Fruit fly (Drosophila melanogaster): ENCODE measurements around the gene Ndc1.

Ndc1 gene

dm6 chr3R:23914415-23915041 is 9.7 kb upstream of the Ndc1 start:
- TF ChIP-seq insv (optimal IDR thresholded peaks at IDR 0.05), result no peak
- TF ChIP-seq Myc (optimal IDR thresholded peaks at IDR 0.05), result no peak
- no peak for TF ChIP-seq psq (optimal IDR thresholded peaks at IDR 0.05)
- no peak for TF ChIP-seq ttk (optimal IDR thresholded peaks at IDR 0.05)
- no peak for TF ChIP-seq Sin3A (optimal IDR thresholded peaks at IDR 0.05)
- TF ChIP-seq h (optimal IDR thresholded peaks at IDR 0.05), result no peak

- TF ChIP-seq insv (optimal IDR thresholded peaks at IDR 0.05) (no peak), h (optimal IDR thresholded peaks at IDR 0.05) (no peak), Myc (optimal IDR thresholded peaks at IDR 0.05) (no peak), Sin3A (optimal IDR thresholded peaks at IDR 0.05) (no peak)
Observed at dm6 chr3R:23915042-23915428, 9.2 kb upstream of the Ndc1 start.

dm6 chr3R:23915967-23916366 is 8.2 kb upstream of the Ndc1 start:
- TF ChIP-seq insv (optimal IDR thresholded peaks at IDR 0.05) (no peak), Sin3A (optimal IDR thresholded peaks at IDR 0.05) (no peak), psq (optimal IDR thresholded peaks at IDR 0.05) (no peak), ttk (optimal IDR thresholded peaks at IDR 0.05) (no peak), Myc (optimal IDR thresholded peaks at IDR 0.05) (no peak), h (optimal IDR thresholded peaks at IDR 0.05) (no peak)

dm6 chr3R:23919366-23919765 is 4.8 kb upstream of the Ndc1 start:
- TF ChIP-seq h (optimal IDR thresholded peaks at IDR 0.05), result no peak
- TF ChIP-seq insv (optimal IDR thresholded peaks at IDR 0.05), result no peak
- TF ChIP-seq Sin3A (optimal IDR thresholded peaks at IDR 0.05), result no peak
- no peak for TF ChIP-seq Myc (optimal IDR thresholded peaks at IDR 0.05)
- no peak for TF ChIP-seq ttk (optimal IDR thresholded peaks at IDR 0.05)
- TF ChIP-seq psq (optimal IDR thresholded peaks at IDR 0.05), result no peak

dm6 chr3R:23920387-23920786 is 3.8 kb upstream of the Ndc1 start:
- no peak for TF ChIP-seq Myc (optimal IDR thresholded peaks at IDR 0.05)
- TF ChIP-seq psq (optimal IDR thresholded peaks at IDR 0.05), result no peak
- TF ChIP-seq insv (optimal IDR thresholded peaks at IDR 0.05), result no peak
- no peak for TF ChIP-seq h (optimal IDR thresholded peaks at IDR 0.05)
- TF ChIP-seq Sin3A (optimal IDR thresholded peaks at IDR 0.05), result no peak
- TF ChIP-seq ttk (optimal IDR thresholded peaks at IDR 0.05), result no peak

dm6 chr3R:23920874-23921539 is 3.2 kb upstream of the Ndc1 start:
- no peak for TF ChIP-seq Myc (optimal IDR thresholded peaks at IDR 0.05)
- no peak for TF ChIP-seq Sin3A (optimal IDR thresholded peaks at IDR 0.05)
- no peak for TF ChIP-seq ttk (optimal IDR thresholded peaks at IDR 0.05)
- TF ChIP-seq insv (optimal IDR thresholded peaks at IDR 0.05), result no peak
- no peak for TF ChIP-seq psq (optimal IDR thresholded peaks at IDR 0.05)

dm6 chr3R:23921701-23922501 is 2.3 kb upstream of the Ndc1 start:
- TF ChIP-seq Myc (optimal IDR thresholded peaks at IDR 0.05), result no peak

- no peak for TF ChIP-seq Myc (optimal IDR thresholded peaks at IDR 0.05)
- TF ChIP-seq psq (optimal IDR thresholded peaks at IDR 0.05), result no peak
- no peak for TF ChIP-seq insv (optimal IDR thresholded peaks at IDR 0.05)
- TF ChIP-seq h (optimal IDR thresholded peaks at IDR 0.05), result no peak
- TF ChIP-seq ttk (optimal IDR thresholded peaks at IDR 0.05), result no peak
- TF ChIP-seq Sin3A (optimal IDR thresholded peaks at IDR 0.05), result no peak
Observed at dm6 chr3R:23922502-23923350, 1.5 kb upstream of the Ndc1 start, which contains the start of the genes sba and CG31141. Gene sba, minus strand, starts transcription at chr3R:23922973. Gene CG31141, plus strand, starts transcription at chr3R:23923300.

- TF ChIP-seq insv (optimal IDR thresholded peaks at IDR 0.05) (no peak), psq (optimal IDR thresholded peaks at IDR 0.05) (no peak), ttk (optimal IDR thresholded peaks at IDR 0.05) (no peak), Sin3A (optimal IDR thresholded peaks at IDR 0.05) (no peak), Myc (optimal IDR thresholded peaks at IDR 0.05) (no peak), h (optimal IDR thresholded peaks at IDR 0.05) (no peak)
Observed at dm6 chr3R:23927429-23927828, 3.2 kb downstream of the Ndc1 start, which contains the start of gene CG13601. Gene CG13601, minus strand, starts transcription at chr3R:23927634.

- TF ChIP-seq h (optimal IDR thresholded peaks at IDR 0.05) (no peak), Sin3A (optimal IDR thresholded peaks at IDR 0.05) (no peak), insv (optimal IDR thresholded peaks at IDR 0.05) (no peak), Myc (optimal IDR thresholded peaks at IDR 0.05) (no peak), ttk (optimal IDR thresholded peaks at IDR 0.05) (no peak), psq (optimal IDR thresholded peaks at IDR 0.05) (no peak)
Observed at dm6 chr3R:23928950-23929602, 4.9 kb downstream of the Ndc1 start, which contains the start of the genes CG43998, CG43999 and CG31142. Gene CG43998, minus strand, starts transcription at chr3R:23929000. Gene CG43999, minus strand, starts transcription at chr3R:23929000. Gene CG31142, plus strand, starts transcription at chr3R:23929243.

dm6 chr3R:23931095-23931728 is 7.0 kb downstream of the Ndc1 start, which contains the start of the genes Rpt2 and CG13599:
Gene Rpt2, minus strand, starts transcription at chr3R:23931558.
Gene CG13599, plus strand, starts transcription at chr3R:23931639.
- TF ChIP-seq ttk (optimal IDR thresholded peaks at IDR 0.05) (no peak), Myc (optimal IDR thresholded peaks at IDR 0.05) (no peak), psq (optimal IDR thresholded peaks at IDR 0.05) (no peak), h (optimal IDR thresholded peaks at IDR 0.05) (no peak), Sin3A (optimal IDR thresholded peaks at IDR 0.05) (no peak), insv (optimal IDR thresholded peaks at IDR 0.05) (no peak)

Measured in Kc167 (cell line).